Fruit fly (Drosophila melanogaster) whole organism, embryonic: ENCODE results near the gene Rab6.
A peak's percentile ranks its signal among the peaks of the same experiment; 100 is the strongest.

Source experiments
- ATbp ChIP-seq: fragments of 200-800 bp; sonication (Bioruptor generic); optimal IDR thresholded peaks from 2 replicates; lab custom pipeline; 2017; ENCODE audit warnings: missing biosample characterization, mild to moderate bottlenecking, missing genetic modification characterization, missing genetic modification reagents
- Bdp1 ChIP-seq: fragments of 200-800 bp; sonication (Bioruptor generic); optimal IDR thresholded peaks from 3 replicates; lab custom pipeline; 2016; ENCODE audit warnings: missing biosample characterization, missing genetic modification characterization
- CG11723 ChIP-seq: fragments of 200-800 bp; sonication (Bioruptor generic); optimal IDR thresholded peaks from 2 replicates; lab custom pipeline; 2017; ENCODE audit warnings: missing biosample characterization, mild to moderate bottlenecking, missing genetic modification characterization
- CG14050 ChIP-seq: fragments of 200-800 bp; sonication (Bioruptor generic); IDR thresholded peaks from 3 replicates; pipeline ENCODE4 v1.3.6; 2022; ENCODE audit warnings: missing biosample characterization, missing genetic modification characterization
- CG15514 ChIP-seq: fragments of 200-800 bp; sonication (Bioruptor generic); optimal IDR thresholded peaks from 3 replicates; lab custom pipeline; 2017; ENCODE audit warnings: missing biosample characterization, missing genetic modification characterization, mild to moderate bottlenecking, moderate library complexity, missing genetic modification reagents
- CG16813 ChIP-seq: fragments of 200-800 bp; sonication (Bioruptor generic); IDR thresholded peaks from 3 replicates; pipeline ENCODE4 v1.3.6; 2022; ENCODE audit warnings: missing biosample characterization, missing genetic modification characterization; ENCODE audit not compliant: partially characterized antibody
- CG17361 ChIP-seq: fragments of 200-800 bp; sonication (Bioruptor generic); IDR thresholded peaks from 3 replicates; pipeline ENCODE4 v1.3.6; 2022; ENCODE audit warnings: missing biosample characterization, missing genetic modification characterization
- CG17385 ChIP-seq: fragments of 200-800 bp; sonication (Bioruptor generic); optimal IDR thresholded peaks from 3 replicates; lab custom pipeline; 2018; ENCODE audit warnings: missing biosample characterization, mild to moderate bottlenecking, missing genetic modification characterization
- CG18262 ChIP-seq: fragments of 200-800 bp; optimal IDR thresholded peaks from 3 replicates; lab custom pipeline; 2019; ENCODE audit warnings: missing biosample characterization, mild to moderate bottlenecking, missing genetic modification characterization, moderate library complexity
- CG18599 ChIP-seq: fragments of 200-800 bp; sonication (Bioruptor generic); optimal IDR thresholded peaks from 3 replicates; lab custom pipeline; 2017; ENCODE audit warnings: missing biosample characterization, missing genetic modification characterization, mild to moderate bottlenecking, moderate library complexity, missing genetic modification reagents
- CG34224 ChIP-seq: fragments of 200-800 bp; sonication (Bioruptor generic); IDR thresholded peaks from 3 replicates; pipeline ENCODE4 v1.3.6; 2022; ENCODE audit warnings: missing biosample characterization, missing genetic modification characterization; ENCODE audit not compliant: partially characterized antibody
- CG3995 ChIP-seq: fragments of 200-800 bp; sonication (Bioruptor generic); optimal IDR thresholded peaks from 3 replicates; lab custom pipeline; 2016; ENCODE audit warnings: missing biosample characterization, missing genetic modification characterization
- CG4707 ChIP-seq: fragments of 200-800 bp; sonication (Bioruptor generic); optimal IDR thresholded peaks from 2 replicates; lab custom pipeline; 2018; ENCODE audit warnings: missing biosample characterization, mild to moderate bottlenecking, missing genetic modification characterization, moderate library complexity
- CG6765 ChIP-seq: fragments of 200-800 bp; sonication (Bioruptor generic); optimal IDR thresholded peaks from 3 replicates; lab custom pipeline; 2017; ENCODE audit warnings: missing biosample characterization, mild to moderate bottlenecking, missing genetic modification characterization
- CG6813 ChIP-seq: fragments of 200-800 bp; sonication (Bioruptor generic); optimal IDR thresholded peaks from 2 replicates; lab custom pipeline; 2017; ENCODE audit warnings: missing biosample characterization, missing genetic modification characterization, mild to moderate bottlenecking, moderate library complexity, missing genetic modification reagents
- CG7357 ChIP-seq: fragments of 200-800 bp; sonication (Bioruptor generic); IDR thresholded peaks from 3 replicates; pipeline ENCODE4 v1.3.6; 2022; ENCODE audit warnings: missing biosample characterization, missing genetic modification characterization
- CG8281 ChIP-seq: fragments of 200-800 bp; sonication (Bioruptor generic); optimal IDR thresholded peaks from 2 replicates; lab custom pipeline; 2018; ENCODE audit warnings: missing biosample characterization, mild to moderate bottlenecking, missing genetic modification characterization, moderate library complexity
- CG9727 ChIP-seq: fragments of 200-800 bp; sonication (Bioruptor generic); optimal IDR thresholded peaks from 3 replicates; lab custom pipeline; 2017; ENCODE audit warnings: missing biosample characterization, mild to moderate bottlenecking, missing genetic modification characterization
- Dip2 ChIP-seq: fragments of 200-800 bp; sonication (Bioruptor generic); IDR thresholded peaks from 2 replicates; pipeline ENCODE4 v1.3.6; 2022; ENCODE audit warnings: missing biosample characterization, missing genetic modification characterization
- H15 ChIP-seq: fragments of 200-800 bp; sonication (Bioruptor generic); IDR thresholded peaks from 3 replicates; pipeline ENCODE4 v1.3.6; 2022; ENCODE audit warnings: missing biosample characterization, missing genetic modification characterization
- MBD-R2 ChIP-seq: fragments of 200-800 bp; sonication (Bioruptor generic); IDR thresholded peaks from 2 replicates; pipeline ENCODE4 v1.3.6; 2022; ENCODE audit warnings: missing biosample characterization, missing genetic modification characterization
- MESR4 ChIP-seq: fragments of 200-800 bp; sonication (Bioruptor generic); optimal IDR thresholded peaks from 2 replicates; lab custom pipeline; 2018; ENCODE audit warnings: missing biosample characterization, mild to moderate bottlenecking, missing genetic modification characterization, moderate library complexity
- Nf-YA ChIP-seq: fragments of 200-800 bp; sonication (Bioruptor generic); IDR thresholded peaks from 2 replicates; pipeline ENCODE4 v1.3.6; 2022; ENCODE audit warnings: missing biosample characterization, missing genetic modification characterization
- Opbp ChIP-seq: fragments of 200-800 bp; sonication (Bioruptor generic); IDR thresholded peaks from 3 replicates; pipeline ENCODE4 v1.3.6; 2022; ENCODE audit warnings: missing biosample characterization, missing genetic modification characterization; ENCODE audit not compliant: partially characterized antibody
- Ptx1 ChIP-seq: fragments of 200-800 bp; sonication (Bioruptor generic); IDR thresholded peaks from 2 replicates; pipeline ENCODE4 v1.3.6; 2022; ENCODE audit warnings: missing biosample characterization, missing genetic modification characterization
- ab ChIP-seq: fragments of 200-800 bp; sonication (Bioruptor generic); optimal IDR thresholded peaks from 2 replicates; lab custom pipeline; 2016; ENCODE audit warnings: missing biosample characterization, missing genetic modification characterization
- aop ChIP-seq: fragments of 200-800 bp; sonication (Bioruptor generic); IDR thresholded peaks from 2 replicates; pipeline ENCODE4 v1.3.6; 2022; ENCODE audit warnings: missing biosample characterization, missing genetic modification characterization
- bsh ChIP-seq, 2 experiments: fragments of 200-800 bp; sonication (Bioruptor generic); optimal IDR thresholded peaks; 2 replicates each; lab custom pipeline; 2017 to 2018; ENCODE audit warnings: mild to moderate bottlenecking in 2 of 2, missing biosample characterization in 2 of 2, missing genetic modification characterization in 2 of 2, moderate library complexity in 1 of 2
- caup ChIP-seq: fragments of 200-800 bp; sonication (Bioruptor generic); optimal IDR thresholded peaks from 3 replicates; lab custom pipeline; 2017; ENCODE audit warnings: missing biosample characterization, mild to moderate bottlenecking, missing genetic modification characterization, moderate library complexity; ENCODE audit not compliant: severe bottlenecking
- disco-r ChIP-seq: fragments of 200-800 bp; sonication (Bioruptor generic); optimal IDR thresholded peaks from 2 replicates; lab custom pipeline; 2016; ENCODE audit warnings: missing biosample characterization, missing genetic modification characterization
- ems ChIP-seq: fragments of 200-800 bp; sonication (Bioruptor generic); optimal IDR thresholded peaks from 3 replicates; lab custom pipeline; 2016; ENCODE audit warnings: missing biosample characterization, missing genetic modification characterization
- en ChIP-seq: fragments of 200-800 bp; sonication (Bioruptor generic); optimal IDR thresholded peaks from 2 replicates; lab custom pipeline; 2016; ENCODE audit warnings: missing biosample characterization, missing genetic modification characterization
- her ChIP-seq: fragments of 200-800 bp; sonication (Bioruptor generic); optimal IDR thresholded peaks from 2 replicates; lab custom pipeline; 2016; ENCODE audit warnings: missing biosample characterization, missing genetic modification characterization
- ind ChIP-seq: fragments of 200-800 bp; sonication (Bioruptor generic); optimal IDR thresholded peaks from 3 replicates; lab custom pipeline; 2016; ENCODE audit warnings: missing biosample characterization, missing genetic modification characterization
- inv ChIP-seq: fragments of 200-800 bp; sonication (Bioruptor generic); IDR thresholded peaks from 2 replicates; pipeline ENCODE4 v1.3.6; 2022; ENCODE audit warnings: missing biosample characterization, missing genetic modification characterization; ENCODE audit not compliant: partially characterized antibody
- nerfin-1 ChIP-seq: fragments of 200-800 bp; sonication (Bioruptor generic); optimal IDR thresholded peaks from 3 replicates; lab custom pipeline; 2019; ENCODE audit warnings: missing biosample characterization, mild to moderate bottlenecking, missing genetic modification characterization, moderate library complexity
- nom ChIP-seq: fragments of 200-800 bp; sonication (Bioruptor generic); optimal IDR thresholded peaks from 2 replicates; lab custom pipeline; 2017; ENCODE audit warnings: missing biosample characterization, missing genetic modification characterization, mild to moderate bottlenecking, moderate library complexity, missing genetic modification reagents
- pita ChIP-seq: fragments of 200-800 bp; sonication (Bioruptor generic); optimal IDR thresholded peaks from 2 replicates; lab custom pipeline; 2017; ENCODE audit warnings: missing biosample characterization, mild to moderate bottlenecking, missing genetic modification characterization
- pum ChIP-seq: fragments of 200-800 bp; sonication (Bioruptor generic); optimal IDR thresholded peaks from 2 replicates; lab custom pipeline; 2016; ENCODE audit warnings: missing biosample characterization, missing genetic modification characterization
- salm ChIP-seq: fragments of 200-800 bp; sonication (Bioruptor generic); optimal IDR thresholded peaks from 2 replicates; lab custom pipeline; 2018; ENCODE audit warnings: missing biosample characterization, mild to moderate bottlenecking, missing genetic modification characterization
- sc ChIP-seq, 3 experiments: fragments of >200 bp in 2 of 3; fragments of 200-800 bp in 1 of 3; sonication (Bioruptor generic) in 1 of 3; optimal IDR thresholded peaks; 2 replicates in 2 of 3; 3 replicates in 1 of 3; lab custom pipeline; 2017; ENCODE audit warnings: mild to moderate bottlenecking in 1 of 3, missing biosample characterization in 1 of 3, missing genetic modification characterization in 1 of 3, missing genetic modification reagents in 1 of 3
- scrt ChIP-seq: fragments of 200-800 bp; sonication (Bioruptor generic); optimal IDR thresholded peaks from 2 replicates; lab custom pipeline; 2018; ENCODE audit warnings: missing biosample characterization, mild to moderate bottlenecking, missing genetic modification characterization, moderate library complexity
- shn ChIP-seq: fragments of 200-800 bp; sonication (Bioruptor generic); optimal IDR thresholded peaks from 3 replicates; lab custom pipeline; 2016; ENCODE audit warnings: missing biosample characterization, missing genetic modification characterization
- sqz ChIP-seq: fragments of 200-800 bp; sonication (Bioruptor generic); optimal IDR thresholded peaks from 3 replicates; lab custom pipeline; 2018; ENCODE audit warnings: missing biosample characterization, mild to moderate bottlenecking, missing genetic modification characterization
- stc ChIP-seq: fragments of 200-800 bp; sonication (Bioruptor generic); IDR thresholded peaks from 2 replicates; pipeline ENCODE4 v1.3.6; 2022; ENCODE audit warnings: missing biosample characterization, missing genetic modification characterization
- sug ChIP-seq: fragments of 200-800 bp; optimal IDR thresholded peaks from 2 replicates; lab custom pipeline; 2019; ENCODE audit warnings: missing biosample characterization, mild to moderate bottlenecking, missing genetic modification characterization, moderate library complexity
- toy ChIP-seq: fragments of 200-800 bp; sonication (Bioruptor generic); IDR thresholded peaks from 2 replicates; pipeline ENCODE4 v1.3.6; 2022; ENCODE audit warnings: missing biosample characterization, missing genetic modification characterization
- usp ChIP-seq: fragments of >200 bp; optimal IDR thresholded peaks from 2 replicates; lab custom pipeline; 2017; ENCODE audit warnings: missing biosample characterization, missing genetic modification characterization
- wek ChIP-seq: fragments of 200-800 bp; sonication (Bioruptor generic); optimal IDR thresholded peaks from 3 replicates; lab custom pipeline; 2018; ENCODE audit warnings: missing biosample characterization, mild to moderate bottlenecking, missing genetic modification characterization, moderate library complexity
- zf30C ChIP-seq: fragments of 200-800 bp; sonication (Bioruptor generic); optimal IDR thresholded peaks from 3 replicates; lab custom pipeline; 2018; ENCODE audit warnings: missing biosample characterization, mild to moderate bottlenecking, missing genetic modification characterization

Rab6 gene

dm6 chr2L:12096396-12096813, 12.5 kb downstream of the Rab6 start, which contains the start of the genes CG6712 and Mt2 (continued):
- TF ChIP-seq ems (GFP tag; lab: Kevin White, UChicago): peak; percentile 20
- TF ChIP-seq CG17385 (GFP tag; lab: Kevin White, UChicago): peak; percentile 98
- no peak for TF ChIP-seq Opbp (GFP tag; lab: Robert Waterston, UW)
- no peak for TF ChIP-seq pita (GFP tag; lab: Kevin White, UChicago)
- TF ChIP-seq toy (GFP tag; lab: Robert Waterston, UW): no peak
- no peak for TF ChIP-seq CG14050 (GFP tag; lab: Robert Waterston, UW)
- TF ChIP-seq caup (GFP tag; lab: Kevin White, UChicago): peak; percentile 30
- TF ChIP-seq scrt (GFP tag; lab: Kevin White, UChicago): no peak
- TF ChIP-seq shn: no peak
- peak; percentile 25 for TF ChIP-seq sug
- TF ChIP-seq en (GFP tag; lab: Kevin White, UChicago): no peak
- no peak for TF ChIP-seq her (GFP tag; lab: Kevin White, UChicago)
- no peak for TF ChIP-seq ind (GFP tag; lab: Kevin White, UChicago)
- no peak for TF ChIP-seq CG34224 (GFP tag; lab: Robert Waterston, UW)
- TF ChIP-seq zf30C: no peak
- no peak for TF ChIP-seq CG18599 (GFP tag; lab: Kevin White, UChicago)
- no peak for TF ChIP-seq bsh (GFP tag; optimal IDR thresholded peaks at IDR 0.05; lab: Kevin White, UChicago)
- TF ChIP-seq MBD-R2 (GFP tag; lab: Robert Waterston, UW): peak; percentile 91
- TF ChIP-seq ATbp (GFP tag; lab: Kevin White, UChicago): no peak
- TF ChIP-seq CG17361 (GFP tag; lab: Robert Waterston, UW): no peak
- no peak for TF ChIP-seq CG6813 (GFP tag; lab: Kevin White, UChicago)
- TF ChIP-seq stc (GFP tag; lab: Robert Waterston, UW): no peak
- no peak for TF ChIP-seq CG16813 (GFP tag; lab: Robert Waterston, UW)
- no peak for TF ChIP-seq inv
- TF ChIP-seq CG7357 (GFP tag; lab: Robert Waterston, UW): no peak
- TF ChIP-seq usp (GFP tag; lab: Kevin White, UChicago): no peak
- no peak for TF ChIP-seq salm (tag; lab: Kevin White, UChicago)
- no peak for TF ChIP-seq CG18262 (tag; lab: Kevin White, UChicago)
- TF ChIP-seq CG8281 (tag; lab: Kevin White, UChicago): no peak
- no peak for TF ChIP-seq sc (optimal IDR thresholded peaks at IDR 0.05; lab: Kevin White, UChicago)
- no peak for TF ChIP-seq sc (GFP tag; optimal IDR thresholded peaks at IDR 0.05; lab: Kevin White, UChicago)
- TF ChIP-seq disco-r (GFP tag; lab: Kevin White, UChicago): no peak
- no peak for TF ChIP-seq aop (GFP tag; lab: Robert Waterston, UW)
- TF ChIP-seq CG3995: no peak
- no peak for TF ChIP-seq ab
- TF ChIP-seq CG6765 (GFP tag; lab: Kevin White, UChicago): no peak
- peak; percentile 71 for TF ChIP-seq MESR4 (GFP tag; lab: Kevin White, UChicago)
- no peak for TF ChIP-seq Bdp1 (GFP tag; lab: Kevin White, UChicago)
- no peak for TF ChIP-seq Ptx1 (GFP tag; lab: Robert Waterston, UW)
- no peak for TF ChIP-seq CG9727
- no peak for TF ChIP-seq nom (GFP tag; lab: Kevin White, UChicago)
- no peak for TF ChIP-seq CG11723 (GFP tag; lab: Kevin White, UChicago)
- TF ChIP-seq wek (GFP tag; lab: Kevin White, UChicago): no peak
- TF ChIP-seq sqz: no peak
- no peak for TF ChIP-seq Nf-YA (GFP tag; lab: Robert Waterston, UW)
- no peak for TF ChIP-seq Dip2 (GFP tag; lab: Robert Waterston, UW)
- TF ChIP-seq pum: no peak
- TF ChIP-seq nerfin-1 (tag; lab: Kevin White, UChicago): no peak
- no peak for TF ChIP-seq H15
- TF ChIP-seq CG15514 (GFP tag; lab: Kevin White, UChicago): peak; percentile 8
- no peak for TF ChIP-seq CG4707 (GFP tag; lab: Kevin White, UChicago)
